4 worm cellular contexts compared by ENCODE assay signal in genomic region chrIII:5813501-5813900, ce11.
TF ChIP-seq lines count a peak whose summit lies in the region.

No protein-coding gene starts in this region.

TF ChIP-seq in whole organism, L1 larva, 84 proteins besides CTCF, POLR2A, EP300 and RAD21:
- TF ChIP-seq nhr-76 (tag; optimal IDR thresholded peaks at IDR 0.05; lab: Kevin White, UChicago) (no peak), lin-14 (GFP tag; optimal IDR thresholded peaks at IDR 0.05; lab: Kevin White, UChicago) (peak; percentile 6), elt-3 (tag; optimal IDR thresholded peaks at IDR 0.05; lab: Kevin White, UChicago) (peak in 1 of 6 experiments; percentile 19), lin-35 (GFP tag; optimal IDR thresholded peaks at IDR 0.05; lab: Kevin White, UChicago) (peak in 1 of 2 experiments; percentile 29), snu-23 (GFP tag; optimal IDR thresholded peaks at IDR 0.05; lab: Kevin White, UChicago) (no peak), blmp-1 (tag; optimal IDR thresholded peaks at IDR 0.05; lab: Kevin White, UChicago) (peak; percentile 40)

TF ChIP-seq in whole organism, L2 larva, 48 proteins besides CTCF, POLR2A, EP300 and RAD21:
- TF ChIP-seq mdl-1 (tag; optimal IDR thresholded peaks at IDR 0.05; lab: Kevin White, UChicago) (no peak), sem-4 (tag; optimal IDR thresholded peaks at IDR 0.05; lab: Kevin White, UChicago) (peak; percentile 2)
TF ChIP-seq in whole organism, L2 larva: peak in this region for 1.

TF ChIP-seq in whole organism, L4 larva, 104 proteins besides CTCF, POLR2A, EP300 and RAD21:
- peak; percentile 95 for TF ChIP-seq ceh-20 (GFP tag; IDR thresholded peaks at IDR 0.05; lab: Robert Waterston, UW)
- peak; percentile 96 for TF ChIP-seq tra-1 (GFP tag; IDR thresholded peaks at IDR 0.05; lab: Robert Waterston, UW)
- TF ChIP-seq nhr-28 (tag; optimal IDR thresholded peaks at IDR 0.05; lab: Kevin White, UChicago) = peak; percentile 32
- TF ChIP-seq F37D6.2 (tag; optimal IDR thresholded peaks at IDR 0.05; lab: Kevin White, UChicago) = no peak
- TF ChIP-seq dmd-6 (GFP tag; IDR thresholded peaks at IDR 0.05; lab: Robert Waterston, UW) = peak; percentile 92
- TF ChIP-seq hlh-30 (tag; optimal IDR thresholded peaks at IDR 0.05; lab: Kevin White, UChicago; ENCODE audit: insufficient read depth) = peak; percentile 9
- TF ChIP-seq daf-16 (GFP tag; optimal IDR thresholded peaks at IDR 0.05; lab: Kevin White, UChicago) = no peak
- TF ChIP-seq daf-16 (tag; optimal IDR thresholded peaks at IDR 0.05; lab: Kevin White, UChicago) = peak; percentile 28
- TF ChIP-seq hlh-11 (tag; optimal IDR thresholded peaks at IDR 0.05; lab: Kevin White, UChicago) = peak; percentile 61
- peak in 1 of 2 experiments; percentile 22 for TF ChIP-seq unc-62 (GFP tag; optimal IDR thresholded peaks at IDR 0.05 in 1 of 2; lab: Kevin White, UChicago)
- no peak for TF ChIP-seq unc-62 (tag; optimal IDR thresholded peaks at IDR 0.05; lab: Kevin White, UChicago)
- TF ChIP-seq spr-3 (GFP tag; optimal IDR thresholded peaks at IDR 0.05; lab: Kevin White, UChicago) = no peak
- TF ChIP-seq snpc-1.2 (GFP tag; IDR thresholded peaks at IDR 0.05; lab: Robert Waterston, UW) = no peak
- TF ChIP-seq nhr-237 (tag; optimal IDR thresholded peaks at IDR 0.05; lab: Kevin White, UChicago) = no peak
- TF ChIP-seq php-3 (GFP tag; IDR thresholded peaks at IDR 0.05; lab: Robert Waterston, UW) = peak; percentile 99
- TF ChIP-seq ztf-11 (tag; optimal IDR thresholded peaks at IDR 0.05; lab: Kevin White, UChicago) = no peak
- TF ChIP-seq dve-1 (tag; optimal IDR thresholded peaks at IDR 0.05; lab: Kevin White, UChicago; ENCODE audit: insufficient read depth) = peak; percentile 49

TF ChIP-seq in whole organism, young adult, 124 proteins besides CTCF, POLR2A, EP300 and RAD21:
- TF ChIP-seq nhr-80 (tag; optimal IDR thresholded peaks at IDR 0.05; lab: Kevin White, UChicago) (peak; percentile 55), Y53F4B.3 (GFP tag; IDR thresholded peaks at IDR 0.05; lab: Robert Waterston, UW) (no peak), unc-62 (GFP tag; optimal IDR thresholded peaks at IDR 0.05; lab: Kevin White, UChicago) (peak; percentile 6), mel-28 (tag; optimal IDR thresholded peaks at IDR 0.05; lab: Kevin White, UChicago; ENCODE audit: borderline replicate concordance) (no peak), pha-4 (tag; optimal IDR thresholded peaks at IDR 0.05; lab: Kevin White, UChicago) (no peak), zfh-2 (GFP tag; conservative IDR thresholded peaks at IDR 0.05; lab: Robert Waterston, UW) (no peak), let-607 (tag; optimal IDR thresholded peaks at IDR 0.05; lab: Kevin White, UChicago) (peak in 1 of 2 experiments; percentile 21), rpc-1 (optimal IDR thresholded peaks at IDR 0.05; lab: Kevin White, UChicago) (no peak), rpc-1 (tag; optimal IDR thresholded peaks at IDR 0.05; lab: Kevin White, UChicago) (no peak), tbp1 (GFP tag; optimal IDR thresholded peaks at IDR 0.05; lab: Kevin White, UChicago) (peak; percentile 19), F55B11.4 (tag; optimal IDR thresholded peaks at IDR 0.05; lab: Kevin White, UChicago; ENCODE audit: borderline replicate concordance, insufficient read depth) (no peak), ztf-22 (GFP tag; optimal IDR thresholded peaks at IDR 0.05; lab: Kevin White, UChicago) (no peak)
